Worm (Caenorhabditis elegans): ENCODE data around the gene T23F4.2.

T23F4.2 gene

ce11 chrII:1170842-1171241 is 7.5 kb downstream of the T23F4.2 start:
- TF ChIP-seq snpc-4 (tag; optimal IDR thresholded peaks at IDR 0.05) (no peak), nhr-11 (tag; optimal IDR thresholded peaks at IDR 0.05) (no peak), nhr-67 (tag; optimal IDR thresholded peaks at IDR 0.05) (no peak), fkh-10 (GFP tag; optimal IDR thresholded peaks at IDR 0.05) (no peak), mdl-1 (tag; optimal IDR thresholded peaks at IDR 0.05) (no peak), lin-15B (tag; optimal IDR thresholded peaks at IDR 0.05) (no peak), jun-1 (tag; optimal IDR thresholded peaks at IDR 0.05) (no peak), nhr-28 (tag; optimal IDR thresholded peaks at IDR 0.05) (no peak), ceh-82 (tag; optimal IDR thresholded peaks at IDR 0.05) (no peak), elt-2 (tag; optimal IDR thresholded peaks at IDR 0.05) (no peak), eor-1 (tag; optimal IDR thresholded peaks at IDR 0.05) (no peak), pha-4 (tag; optimal IDR thresholded peaks at IDR 0.05) (no peak), lin-39 (tag; optimal IDR thresholded peaks at IDR 0.05) (no peak), nhr-237 (tag; optimal IDR thresholded peaks at IDR 0.05) (no peak), nhr-76 (tag; optimal IDR thresholded peaks at IDR 0.05) (no peak), ceh-9 (tag; optimal IDR thresholded peaks at IDR 0.05) (no peak), nhr-12 (tag; optimal IDR thresholded peaks at IDR 0.05) (no peak), nhr-77 (tag; optimal IDR thresholded peaks at IDR 0.05) (no peak), elt-3 (tag; optimal IDR thresholded peaks at IDR 0.05) (no peak)

- TF ChIP-seq ceh-82 (tag; optimal IDR thresholded peaks at IDR 0.05) (no peak), elt-2 (tag; optimal IDR thresholded peaks at IDR 0.05) (peak; percentile 65), mml-1 (tag; optimal IDR thresholded peaks at IDR 0.05) (no peak)
These were observed 8.8 kb downstream of the T23F4.2 start, which contains the start of gene dlhd-1 for ce11 chrII:1172080-1172575. dlhd-1 (minus strand) TSS chrII:1172130.

- no peak for TF ChIP-seq lin-39 (tag; optimal IDR thresholded peaks at IDR 0.05)
- no peak for TF ChIP-seq ceh-28 (tag; optimal IDR thresholded peaks at IDR 0.05)
- TF ChIP-seq nhr-23 (tag; optimal IDR thresholded peaks at IDR 0.05) = no peak
- TF ChIP-seq nhr-43 (tag; optimal IDR thresholded peaks at IDR 0.05; ENCODE audit: poor library complexity, severe bottlenecking) = no peak
- no peak for TF ChIP-seq sea-2 (GFP tag; optimal IDR thresholded peaks at IDR 0.05)
- TF ChIP-seq elt-2 (tag; optimal IDR thresholded peaks at IDR 0.05) = no peak
These were observed 15.8 kb downstream of the T23F4.2 start, which contains the start of gene nas-27 for ce11 chrII:1179223-1179622. nas-27 (minus strand) TSS chrII:1179323.

- TF ChIP-seq ceh-9 (tag; optimal IDR thresholded peaks at IDR 0.05) (no peak), pqm-1 (tag; optimal IDR thresholded peaks at IDR 0.05) (peak; percentile 1), elt-2 (tag; optimal IDR thresholded peaks at IDR 0.05) (peak; percentile 60), elt-3 (tag; optimal IDR thresholded peaks at IDR 0.05) (no peak), elt-1 (tag; optimal IDR thresholded peaks at IDR 0.05) (peak; percentile 93), ama-1 (optimal IDR thresholded peaks at IDR 0.05) (no peak), skn-1 (tag; optimal IDR thresholded peaks at IDR 0.05) (no peak), ZK546.5 (tag; optimal IDR thresholded peaks at IDR 0.05) (no peak), pha-4 (tag; optimal IDR thresholded peaks at IDR 0.05) (peak; percentile 23), nhr-28 (tag; optimal IDR thresholded peaks at IDR 0.05) (no peak), hmg-11 (tag; optimal IDR thresholded peaks at IDR 0.05) (peak; percentile 18), ztf-11 (tag; optimal IDR thresholded peaks at IDR 0.05) (no peak), nhr-25 (tag; optimal IDR thresholded peaks at IDR 0.05) (peak; percentile 55), nhr-11 (tag; optimal IDR thresholded peaks at IDR 0.05) (no peak), fkh-2 (tag; optimal IDR thresholded peaks at IDR 0.05) (no peak), nhr-23 (tag; optimal IDR thresholded peaks at IDR 0.05) (peak; percentile 49), aly-2 (tag; optimal IDR thresholded peaks at IDR 0.05) (no peak)
These were observed 24.8 kb downstream of the T23F4.2 start for ce11 chrII:1188137-1188536.

- TF ChIP-seq elt-2 (tag; optimal IDR thresholded peaks at IDR 0.05) (peak; percentile 51), lin-15B (tag; optimal IDR thresholded peaks at IDR 0.05) (no peak)
These were observed 26.3 kb downstream of the T23F4.2 start for ce11 chrII:1189652-1190051.

- TF ChIP-seq unc-39 (tag; optimal IDR thresholded peaks at IDR 0.05) = no peak
These were observed 28.5 kb downstream of the T23F4.2 start for ce11 chrII:1191853-1192252.

Data from whole organism, L3 larva.